Fruit fly (Drosophila melanogaster) whole organism, embryonic: ENCODE measurements around the gene meso18E.
A peak's percentile ranks its signal among the peaks of the same experiment; 100 is the strongest.

Experiments
- Bgb ChIP-seq: fragments of 200-800 bp; sonication (Bioruptor generic); IDR thresholded peaks from 2 replicates; pipeline ENCODE4 v1.3.6; 2022; ENCODE audit warnings: missing biosample characterization, missing genetic modification characterization; ENCODE audit not compliant: partially characterized antibody
- CG10543 ChIP-seq: fragments of 200-800 bp; sonication (Bioruptor generic); optimal IDR thresholded peaks from 3 replicates; lab custom pipeline; 2017; ENCODE audit warnings: missing biosample characterization, mild to moderate bottlenecking, missing genetic modification characterization, moderate library complexity
- CG10979 ChIP-seq: fragments of 200-800 bp; sonication (Bioruptor generic); optimal IDR thresholded peaks from 2 replicates; lab custom pipeline; 2018; ENCODE audit warnings: missing biosample characterization, mild to moderate bottlenecking, missing genetic modification characterization, moderate library complexity
- CG11085 ChIP-seq: fragments of 200-800 bp; sonication (Bioruptor generic); IDR thresholded peaks from 2 replicates; pipeline ENCODE4 v1.3.6; 2022; ENCODE audit warnings: missing biosample characterization, missing genetic modification characterization
- CG12219 ChIP-seq: fragments of 200-800 bp; sonication (Bioruptor generic); optimal IDR thresholded peaks from 3 replicates; lab custom pipeline; 2018; ENCODE audit warnings: missing biosample characterization, mild to moderate bottlenecking, missing genetic modification characterization
- CG1233 ChIP-seq: fragments of 200-800 bp; sonication (Bioruptor generic); optimal IDR thresholded peaks from 4 replicates; lab custom pipeline; 2018; ENCODE audit warnings: missing biosample characterization, mild to moderate bottlenecking, missing genetic modification characterization
- CG2712 ChIP-seq: fragments of 200-800 bp; optimal IDR thresholded peaks from 3 replicates; lab custom pipeline; 2019; ENCODE audit warnings: missing biosample characterization, mild to moderate bottlenecking, missing genetic modification characterization, moderate library complexity
- CG2889 ChIP-seq: fragments of 200-800 bp; sonication (Bioruptor generic); IDR thresholded peaks from 3 replicates; pipeline ENCODE4 v1.3.6; 2022; ENCODE audit warnings: missing biosample characterization, missing genetic modification characterization
- CG31224 ChIP-seq: fragments of 200-800 bp; sonication (Bioruptor generic); IDR thresholded peaks from 2 replicates; pipeline ENCODE4 v1.3.6; 2022; ENCODE audit warnings: missing biosample characterization, missing genetic modification characterization
- CG31388 ChIP-seq: fragments of 200-800 bp; sonication (Bioruptor generic); optimal IDR thresholded peaks from 2 replicates; lab custom pipeline; 2016; ENCODE audit warnings: missing biosample characterization, missing genetic modification characterization
- CG4360 ChIP-seq: fragments of 200-800 bp; sonication (Bioruptor generic); IDR thresholded peaks from 2 replicates; pipeline ENCODE4 v1.3.6; 2022; ENCODE audit warnings: missing biosample characterization, missing genetic modification characterization
- CG4424 ChIP-seq: fragments of 200-800 bp; sonication (Bioruptor generic); optimal IDR thresholded peaks from 3 replicates; lab custom pipeline; 2016; ENCODE audit warnings: missing biosample characterization, missing genetic modification characterization
- CG5180 ChIP-seq: fragments of 200-800 bp; sonication (Bioruptor generic); optimal IDR thresholded peaks from 3 replicates; lab custom pipeline; 2017; ENCODE audit warnings: missing biosample characterization, missing genetic modification characterization, mild to moderate bottlenecking, moderate library complexity, missing genetic modification reagents
- CG6854 ChIP-seq: fragments of 200-800 bp; sonication (Bioruptor generic); optimal IDR thresholded peaks from 3 replicates; lab custom pipeline; 2017; ENCODE audit warnings: missing biosample characterization, mild to moderate bottlenecking, missing genetic modification characterization
- Chrac-16 ChIP-seq: fragments of 200-800 bp; sonication (Bioruptor generic); optimal IDR thresholded peaks from 3 replicates; lab custom pipeline; 2016; ENCODE audit warnings: missing biosample characterization, missing genetic modification characterization
- Dbx ChIP-seq: fragments of 200-800 bp; sonication (Bioruptor generic); IDR thresholded peaks from 3 replicates; pipeline ENCODE4 v1.3.6; 2022; ENCODE audit warnings: missing biosample characterization, missing genetic modification characterization
- E2f2 ChIP-seq: fragments of 200-800 bp; sonication (Bioruptor generic); IDR thresholded peaks from 2 replicates; pipeline ENCODE4 v1.3.6; 2022; ENCODE audit warnings: missing biosample characterization, missing genetic modification characterization
- HLHmδ ChIP-seq: fragments of 200-800 bp; sonication (Bioruptor generic); optimal IDR thresholded peaks from 2 replicates; lab custom pipeline; 2018; ENCODE audit warnings: missing biosample characterization, mild to moderate bottlenecking, missing genetic modification characterization, moderate library complexity
- Hmr ChIP-seq: fragments of 200-800 bp; sonication (Bioruptor generic); optimal IDR thresholded peaks from 3 replicates; lab custom pipeline; 2017; ENCODE audit warnings: mild to moderate bottlenecking, missing biosample characterization, missing genetic modification reagents, missing genetic modification characterization
- Lpt ChIP-seq: fragments of >200 bp; optimal IDR thresholded peaks from 2 replicates; lab custom pipeline; 2018; ENCODE audit warnings: missing biosample characterization, missing genetic modification characterization
- Mes4 ChIP-seq: fragments of 200-800 bp; sonication (Bioruptor generic); optimal IDR thresholded peaks from 2 replicates; lab custom pipeline; 2016; ENCODE audit warnings: missing biosample characterization, missing genetic modification characterization
- NFAT ChIP-seq: fragments of 200-800 bp; sonication (Bioruptor generic); IDR thresholded peaks from 2 replicates; pipeline ENCODE4 v1.3.6; 2022; ENCODE audit warnings: missing biosample characterization, missing genetic modification characterization
- Oaz ChIP-seq: fragments of 200-800 bp; sonication (Bioruptor generic); IDR thresholded peaks from 2 replicates; pipeline ENCODE4 v1.3.6; 2022; ENCODE audit warnings: missing biosample characterization, missing genetic modification characterization
- Rx ChIP-seq: fragments of 200-800 bp; sonication (Bioruptor generic); IDR thresholded peaks from 2 replicates; pipeline ENCODE4 v1.3.6; 2022; ENCODE audit warnings: missing biosample characterization, missing genetic modification characterization
- Side ChIP-seq: fragments of 200-800 bp; sonication (Bioruptor generic); optimal IDR thresholded peaks from 2 replicates; lab custom pipeline; 2016; ENCODE audit warnings: missing biosample characterization, missing genetic modification characterization
- Ssrp ChIP-seq: fragments of 200-800 bp; sonication (Bioruptor generic); optimal IDR thresholded peaks from 2 replicates; lab custom pipeline; 2018; ENCODE audit warnings: missing biosample characterization, mild to moderate bottlenecking, missing genetic modification characterization, moderate library complexity
- Taf1 ChIP-seq: fragments of 200-800 bp; sonication (Bioruptor generic); IDR thresholded peaks from 2 replicates; pipeline ENCODE4 v1.3.6; 2022; ENCODE audit warnings: missing biosample characterization, missing genetic modification characterization
- Tbp ChIP-seq: fragments of >200 bp; optimal IDR thresholded peaks from 2 replicates; lab custom pipeline; 2018; ENCODE audit warnings: missing biosample characterization, missing genetic modification characterization
- YL-1 ChIP-seq: fragments of 200-800 bp; sonication (Bioruptor generic); optimal IDR thresholded peaks from 3 replicates; lab custom pipeline; 2017; ENCODE audit warnings: missing biosample characterization, mild to moderate bottlenecking, missing genetic modification characterization
- ase ChIP-seq: fragments of 200-800 bp; sonication (Bioruptor generic); IDR thresholded peaks from 3 replicates; pipeline ENCODE4 v1.3.6; 2022; ENCODE audit warnings: missing biosample characterization, missing genetic modification characterization
- br ChIP-seq: fragments of >200 bp; optimal IDR thresholded peaks from 2 replicates; lab custom pipeline; 2017
- chn ChIP-seq: fragments of 200-800 bp; sonication (Bioruptor generic); optimal IDR thresholded peaks from 2 replicates; lab custom pipeline; 2016; ENCODE audit warnings: missing biosample characterization, missing genetic modification characterization
- corto ChIP-seq: fragments of 200-800 bp; sonication (Bioruptor generic); optimal IDR thresholded peaks from 2 replicates; lab custom pipeline; 2016; ENCODE audit warnings: missing biosample characterization, mild to moderate bottlenecking, missing genetic modification characterization, moderate library complexity
- dan ChIP-seq: fragments of 200-800 bp; sonication (Bioruptor generic); IDR thresholded peaks from 2 replicates; pipeline ENCODE4 v1.3.6; 2022; ENCODE audit warnings: missing biosample characterization, missing genetic modification characterization
- danr ChIP-seq: fragments of 200-800 bp; sonication (Bioruptor generic); IDR thresholded peaks from 2 replicates; pipeline ENCODE4 v1.3.6; 2022; ENCODE audit warnings: missing biosample characterization, missing genetic modification characterization
- emc ChIP-seq: fragments of 200-800 bp; sonication (Bioruptor generic); optimal IDR thresholded peaks from 2 replicates; lab custom pipeline; 2016; ENCODE audit warnings: missing biosample characterization, missing genetic modification characterization
- hth ChIP-seq: fragments of >200 bp; optimal IDR thresholded peaks from 2 replicates; lab custom pipeline; 2017; ENCODE audit warnings: inconsistent platforms
- jing ChIP-seq: fragments of 200-800 bp; sonication (Bioruptor generic); optimal IDR thresholded peaks from 2 replicates; lab custom pipeline; 2018; ENCODE audit warnings: missing biosample characterization, mild to moderate bottlenecking, missing genetic modification characterization
- lbe ChIP-seq: fragments of 200-800 bp; sonication (Bioruptor generic); optimal IDR thresholded peaks from 2 replicates; lab custom pipeline; 2016; ENCODE audit warnings: missing biosample characterization, mild to moderate bottlenecking, missing genetic modification characterization
- mld ChIP-seq: fragments of 200-800 bp; sonication (Bioruptor generic); IDR thresholded peaks from 3 replicates; pipeline ENCODE4 v1.3.6; 2022; ENCODE audit warnings: missing biosample characterization, missing genetic modification characterization; ENCODE audit not compliant: partially characterized antibody
- nerfin-1 ChIP-seq: fragments of 200-800 bp; sonication (Bioruptor generic); optimal IDR thresholded peaks from 3 replicates; lab custom pipeline; 2019; ENCODE audit warnings: missing biosample characterization, mild to moderate bottlenecking, missing genetic modification characterization, moderate library complexity
- otp ChIP-seq: fragments of 200-800 bp; sonication (Bioruptor generic); IDR thresholded peaks from 3 replicates; pipeline ENCODE4, ENCODE4 v1.3.6; 2022; ENCODE audit warnings: missing biosample characterization, missing genetic modification characterization
- pum ChIP-seq: fragments of 200-800 bp; sonication (Bioruptor generic); optimal IDR thresholded peaks from 2 replicates; lab custom pipeline; 2016; ENCODE audit warnings: missing biosample characterization, missing genetic modification characterization
- repo ChIP-seq: fragments of 200-800 bp; sonication (Bioruptor generic); optimal IDR thresholded peaks from 2 replicates; lab custom pipeline; 2016; ENCODE audit warnings: missing biosample characterization, missing genetic modification characterization
- sima ChIP-seq: fragments of 200-800 bp; sonication (Bioruptor generic); optimal IDR thresholded peaks from 2 replicates; lab custom pipeline; 2016; ENCODE audit warnings: missing biosample characterization, missing genetic modification characterization
- slbo ChIP-seq: fragments of 200-800 bp; sonication (Bioruptor generic); IDR thresholded peaks from 2 replicates; pipeline ENCODE4 v1.3.6; 2022; ENCODE audit warnings: missing biosample characterization, missing genetic modification characterization
- sqz ChIP-seq: fragments of 200-800 bp; sonication (Bioruptor generic); optimal IDR thresholded peaks from 3 replicates; lab custom pipeline; 2018; ENCODE audit warnings: missing biosample characterization, mild to moderate bottlenecking, missing genetic modification characterization
- tgo ChIP-seq: fragments of 200-800 bp; sonication (Bioruptor generic); IDR thresholded peaks from 3 replicates; pipeline ENCODE4 v1.3.6; 2022; ENCODE audit warnings: missing biosample characterization, missing genetic modification characterization
- tin ChIP-seq: fragments of 200-800 bp; sonication (Bioruptor generic); optimal IDR thresholded peaks from 3 replicates; lab custom pipeline; 2016; ENCODE audit warnings: missing biosample characterization, missing genetic modification characterization
- trem ChIP-seq: fragments of 200-800 bp; optimal IDR thresholded peaks from 3 replicates; lab custom pipeline; 2019; ENCODE audit warnings: missing biosample characterization, mild to moderate bottlenecking, missing genetic modification characterization, moderate library complexity
- ttk ChIP-seq: fragments of 200-800 bp; sonication (Bioruptor generic); IDR thresholded peaks from 2 replicates; pipeline ENCODE4 v2.1.2; 2022; ENCODE audit warnings: missing biosample characterization, missing genetic modification characterization
- twi ChIP-seq: fragments of 200-800 bp; optimal IDR thresholded peaks from 2 replicates; lab custom pipeline; 2019; ENCODE audit warnings: missing biosample characterization, mild to moderate bottlenecking, missing genetic modification characterization, moderate library complexity

meso18E gene

DNA sequence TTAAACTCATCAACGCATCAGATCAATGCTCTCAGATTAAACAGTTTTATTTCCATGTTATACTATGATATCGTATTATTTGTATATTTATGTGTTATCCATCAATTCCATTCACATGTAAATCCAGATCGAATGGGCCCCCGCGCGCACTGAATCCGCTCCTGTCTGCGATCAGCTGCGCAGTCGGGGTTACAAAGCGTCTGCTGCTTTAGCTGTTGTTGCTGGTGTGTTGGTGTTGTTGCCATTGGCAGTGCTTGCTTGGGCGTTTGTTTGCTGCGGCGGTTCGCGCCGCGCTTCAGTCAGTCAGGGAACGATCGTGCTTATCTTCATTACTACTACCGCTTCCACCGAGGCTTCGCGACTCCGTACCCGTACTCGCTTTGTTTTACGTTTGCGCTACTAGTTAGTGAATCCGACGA, 45.8 kb downstream of the meso18E start, which contains the start of gene Zw (continued):
- TF ChIP-seq dan (GFP tag; lab: Robert Waterston, UW): 0 out of 2 replicates have a peak, but pooled peaks have one; percentile 8
- TF ChIP-seq CG31388 (GFP tag; lab: Kevin White, UChicago): no peak
- no peak for TF ChIP-seq jing (GFP tag; lab: Kevin White, UChicago)
- no peak for TF ChIP-seq Tbp (GFP tag; lab: Kevin White, UChicago)
- peak; percentile 5 for TF ChIP-seq nerfin-1 (tag; lab: Kevin White, UChicago)
- TF ChIP-seq Mes4 (GFP tag; lab: Kevin White, UChicago): peak; percentile 19
- TF ChIP-seq E2f2: peak; percentile 35; the same call in 1 of the 2 replicates
- no peak for TF ChIP-seq Lpt
- TF ChIP-seq CG6854: no peak
- TF ChIP-seq chn (GFP tag; lab: Kevin White, UChicago): peak; percentile 51
- TF ChIP-seq Side: peak; percentile 24
- peak; percentile 23 for TF ChIP-seq CG5180 (GFP tag; lab: Kevin White, UChicago)
- TF ChIP-seq trem: peak; percentile 20
- peak; percentile 52 for TF ChIP-seq CG2712 (tag; lab: Kevin White, UChicago)
- peak; percentile 81 for TF ChIP-seq NFAT (GFP tag; lab: Robert Waterston, UW)
- peak; percentile 52 for TF ChIP-seq CG4424
- TF ChIP-seq Chrac-16 (GFP tag; lab: Kevin White, UChicago): peak; percentile 53
- TF ChIP-seq lbe: peak; percentile 40
- no peak for TF ChIP-seq hth (lab: Kevin White, UChicago)
- TF ChIP-seq Hmr: peak; percentile 27
- TF ChIP-seq CG1233: peak; percentile 7
- no peak for TF ChIP-seq emc (GFP tag; lab: Kevin White, UChicago)
- TF ChIP-seq sqz (GFP tag; lab: Kevin White, UChicago): peak; percentile 5
- peak; percentile 40; the same call in 1 of the 2 replicates for TF ChIP-seq Taf1 (GFP tag; lab: Robert Waterston, UW)
- no peak for TF ChIP-seq Oaz (GFP tag; lab: Robert Waterston, UW)
- peak; percentile 28 for TF ChIP-seq CG12219 (GFP tag; lab: Kevin White, UChicago)
- 0 out of 3 replicates have a peak, but pooled peaks have one; percentile 40 for TF ChIP-seq otp (GFP tag; lab: Robert Waterston, UW)
- peak; percentile 86 for TF ChIP-seq slbo (GFP tag; lab: Robert Waterston, UW)
- TF ChIP-seq Ssrp (tag; lab: Kevin White, UChicago): peak; percentile 29
- 0 out of 3 replicates have a peak, but pooled peaks have one; percentile 29 for TF ChIP-seq CG2889
- peak; percentile 35 for TF ChIP-seq CG10979 (tag; lab: Kevin White, UChicago)
- no peak for TF ChIP-seq br
- no peak for TF ChIP-seq repo (GFP tag; lab: Kevin White, UChicago)
- TF ChIP-seq tgo (GFP tag; lab: Robert Waterston, UW): peak; percentile 67
- no peak for TF ChIP-seq corto
- TF ChIP-seq Dbx: peak; percentile 58; the same call in 2 of the 3 replicates
- no peak for TF ChIP-seq mld (GFP tag; lab: Robert Waterston, UW)
- peak; percentile 46; the same call in 1 of the 3 replicates for TF ChIP-seq ase (GFP tag; lab: Robert Waterston, UW)
- peak; percentile 60 for TF ChIP-seq CG11085
- TF ChIP-seq YL-1: no peak
- peak; percentile 57 for TF ChIP-seq Bgb (GFP tag; lab: Robert Waterston, UW)
- TF ChIP-seq tin (GFP tag; lab: Kevin White, UChicago): peak; percentile 56
- 0 out of 2 replicates have a peak, but pooled peaks have one; percentile 38 for TF ChIP-seq CG31224 (GFP tag; lab: Robert Waterston, UW)
- peak; percentile 68 for TF ChIP-seq CG10543 (GFP tag; lab: Kevin White, UChicago)
- peak; percentile 19 for TF ChIP-seq pum (GFP tag; lab: Kevin White, UChicago)
- TF ChIP-seq HLHmδ (GFP tag; lab: Kevin White, UChicago): peak; percentile 54
- no peak for TF ChIP-seq sima
- peak; percentile 80 for TF ChIP-seq CG4360 (GFP tag; lab: Robert Waterston, UW)
- TF ChIP-seq Rx (GFP tag; lab: Robert Waterston, UW): no peak
- no peak for TF ChIP-seq danr (GFP tag; lab: Robert Waterston, UW)
- TF ChIP-seq ttk (GFP tag; lab: Robert Waterston, UW): peak; percentile 45; the same call in 1 of the 2 replicates
- TF ChIP-seq twi (tag; lab: Kevin White, UChicago): peak; percentile 36
